Worm (Caenorhabditis elegans) whole organism, mixed stage, embryonic: ENCODE measurements around the gene M02B1.3.

Experiments
- M03D4.4 ChIP-seq: sonication (generic microtip); optimal IDR thresholded peaks from 2 replicates; lab custom pipeline; 2017; ENCODE audit warnings: mild to moderate bottlenecking, missing genetic modification characterization, missing compliant biosample characterization
- bed-3 ChIP-seq: fragments of 200-800 bp; sonication (Bioruptor generic); optimal IDR thresholded peaks from 3 replicates; lab custom pipeline; 2018; ENCODE audit warnings: mild to moderate bottlenecking, missing genetic modification characterization, moderate library complexity, missing compliant biosample characterization
- blmp-1 ChIP-seq: fragments of 150-350 bp; optimal IDR thresholded peaks from 2 replicates; lab custom pipeline; 2014; ENCODE audit warnings: missing biosample characterization, missing genetic modification characterization
- ces-1 ChIP-seq: fragments of 150-350 bp; optimal IDR thresholded peaks from 2 replicates; lab custom pipeline; 2014; ENCODE audit warnings: missing biosample characterization, missing genetic modification reagents, missing genetic modification characterization
- cnd-1 ChIP-seq: fragments of 200-800 bp; sonication (Bioruptor generic); optimal IDR thresholded peaks from 2 replicates; lab custom pipeline; 2018; ENCODE audit warnings: mild to moderate bottlenecking, missing genetic modification characterization, missing compliant biosample characterization
- drap-1 ChIP-seq: fragments of 200-800 bp; sonication (Bioruptor generic); optimal IDR thresholded peaks from 3 replicates; lab custom pipeline; 2018; ENCODE audit warnings: mild to moderate bottlenecking, missing genetic modification characterization, missing compliant biosample characterization
- elt-1 ChIP-seq: sonication (generic microtip); optimal IDR thresholded peaks from 2 replicates; lab custom pipeline; 2017; ENCODE audit warnings: missing genetic modification characterization, mild to moderate bottlenecking, missing compliant biosample characterization, antibody characterized with exemption, moderate library complexity, borderline replicate concordance; ENCODE audit not compliant: insufficient read depth
- ham-2 ChIP-seq: fragments of 200-800 bp; sonication (Bioruptor generic); optimal IDR thresholded peaks from 2 replicates; lab custom pipeline; 2018; ENCODE audit warnings: mild to moderate bottlenecking, missing genetic modification characterization, missing compliant biosample characterization
- hlh-1 ChIP-seq: fragments of 150-350 bp; optimal IDR thresholded peaks from 2 replicates; lab custom pipeline; 2014; ENCODE audit warnings: missing biosample characterization, missing genetic modification reagents, missing genetic modification characterization
- lin-32 ChIP-seq: fragments of 200-800 bp; sonication (Bioruptor generic); optimal IDR thresholded peaks from 2 replicates; lab custom pipeline; 2018; ENCODE audit warnings: mild to moderate bottlenecking, missing genetic modification characterization, missing compliant biosample characterization
- lsy-2 ChIP-seq: fragments of 150-350 bp; optimal IDR thresholded peaks from 2 replicates; lab custom pipeline; 2014; ENCODE audit warnings: missing biosample characterization, missing genetic modification characterization
- mep-1 ChIP-seq: fragments of 150-350 bp; optimal IDR thresholded peaks from 2 replicates; lab custom pipeline; 2017; ENCODE audit warnings: missing biosample characterization, missing genetic modification reagents, missing genetic modification characterization, inconsistent platforms
- mls-2 ChIP-seq: sonication (generic microtip); optimal IDR thresholded peaks from 2 replicates; lab custom pipeline; 2016; ENCODE audit warnings: mild to moderate bottlenecking, missing genetic modification characterization, moderate library complexity, missing compliant biosample characterization
- nhr-12 ChIP-seq: fragments of 150-350 bp; optimal IDR thresholded peaks from 2 replicates; lab custom pipeline; 2014; ENCODE audit warnings: missing biosample characterization, missing genetic modification characterization
- nhr-2 ChIP-seq: fragments of 150-350 bp; optimal IDR thresholded peaks from 2 replicates; lab custom pipeline; 2014; ENCODE audit warnings: missing biosample characterization, missing genetic modification characterization
- nhr-237 ChIP-seq: fragments of 150-350 bp; optimal IDR thresholded peaks from 2 replicates; lab custom pipeline; 2014; ENCODE audit warnings: missing biosample characterization, missing genetic modification characterization
- nhr-76 ChIP-seq: sonication (generic microtip); optimal IDR thresholded peaks from 2 replicates; lab custom pipeline; 2017; ENCODE audit warnings: missing biosample characterization, missing genetic modification characterization
- pha-4 ChIP-seq: fragments of 150-350 bp; optimal IDR thresholded peaks from 2 replicates; lab custom pipeline; 2018; ENCODE audit warnings: missing biosample characterization, missing genetic modification reagents, missing genetic modification characterization
- snpc-4 ChIP-seq: fragments of 150-350 bp; optimal IDR thresholded peaks from 2 replicates; lab custom pipeline; 2014; ENCODE audit warnings: missing biosample characterization, missing genetic modification characterization
- sptf-1 ChIP-seq: sonication (generic microtip); optimal IDR thresholded peaks from 2 replicates; lab custom pipeline; 2017; ENCODE audit warnings: mild to moderate bottlenecking, missing genetic modification characterization, moderate library complexity, missing compliant biosample characterization
- tbx-8 ChIP-seq: fragments of 200-800 bp; sonication (Bioruptor generic); optimal IDR thresholded peaks from 2 replicates; lab custom pipeline; 2018; ENCODE audit warnings: mild to moderate bottlenecking, missing genetic modification characterization, moderate library complexity, missing compliant biosample characterization
- unc-120 ChIP-seq: sonication (generic microtip); optimal IDR thresholded peaks from 2 replicates; lab custom pipeline; 2017; ENCODE audit warnings: missing genetic modification characterization, missing compliant biosample characterization; ENCODE audit not compliant: poor library complexity, severe bottlenecking
- unc-39 ChIP-seq: fragments of 150-350 bp; optimal IDR thresholded peaks from 2 replicates; lab custom pipeline; 2014; ENCODE audit warnings: missing biosample characterization, missing genetic modification characterization
- unc-62 ChIP-seq: fragments of 150-350 bp; optimal IDR thresholded peaks from 2 replicates; lab custom pipeline; 2014; ENCODE audit warnings: missing biosample characterization, missing genetic modification reagents, missing genetic modification characterization
- zip-8 ChIP-seq: fragments of 150-350 bp; optimal IDR thresholded peaks from 2 replicates; lab custom pipeline; 2014; ENCODE audit warnings: missing biosample characterization, missing genetic modification characterization
- ztf-11 ChIP-seq: fragments of 150-350 bp; optimal IDR thresholded peaks from 2 replicates; lab custom pipeline; 2014; ENCODE audit warnings: missing biosample characterization, missing genetic modification characterization

Gene M02B1.3

DNA sequence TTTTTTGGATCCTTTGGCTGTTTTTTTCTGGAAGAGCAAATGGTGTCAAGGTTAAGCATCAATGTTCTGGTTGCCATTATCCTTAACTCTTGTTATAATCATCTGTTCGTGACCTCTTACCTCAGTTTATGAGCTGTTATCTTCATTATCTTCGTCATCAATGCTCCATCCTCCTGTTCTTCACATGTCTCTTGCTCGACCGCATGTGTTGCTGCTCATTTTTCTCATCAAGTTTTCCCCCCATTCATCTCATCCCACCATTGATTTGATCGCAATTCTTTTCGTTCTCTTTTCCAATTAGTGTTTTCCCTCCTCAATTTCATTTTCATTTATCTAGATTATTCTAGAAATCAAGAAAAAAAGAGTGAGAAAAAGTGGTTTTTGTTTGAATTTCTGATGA lies 18.8 kb upstream of the M02B1.3 start:
- TF ChIP-seq mep-1 (tag; lab: Kevin White, UChicago) (no peak), ces-1 (GFP tag; lab: Kevin White, UChicago) (no peak), unc-62 (GFP tag; lab: Kevin White, UChicago) (no peak), ztf-11 (tag; lab: Kevin White, UChicago) (no peak), cnd-1 (tag; lab: Kevin White, UChicago) (no peak), pha-4 (no peak), mls-2 (tag; lab: Kevin White, UChicago) (no peak), zip-8 (tag; lab: Kevin White, UChicago) (no peak), nhr-76 (no peak), elt-1 (tag; lab: Kevin White, UChicago) (no peak), ham-2 (GFP tag; lab: Kevin White, UChicago) (no peak)

DNA sequence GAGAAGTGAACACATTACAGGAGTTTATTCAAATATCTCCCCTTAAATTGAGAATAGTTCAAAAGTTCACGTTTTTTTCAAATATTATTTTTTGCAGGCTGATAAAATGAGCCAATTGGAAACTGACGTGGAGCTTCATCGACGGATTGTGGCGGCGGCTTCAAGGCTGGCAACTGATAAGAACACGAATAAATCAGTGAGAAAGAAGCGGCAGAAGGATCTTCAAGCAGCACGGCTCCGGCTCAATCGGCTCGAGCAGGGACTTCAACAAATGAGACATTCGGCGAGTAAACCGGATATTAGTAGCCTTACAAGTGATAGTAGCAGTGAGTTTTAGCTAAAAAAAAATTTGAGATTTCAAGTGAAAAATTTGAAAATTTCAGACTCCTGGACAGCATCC lies 11.0 kb upstream of the M02B1.3 start, which contains the start of gene M02B1.4:
Gene M02B1.4 (minus strand): TSS at position 9 of the 400 bp plus-strand sequence.
- no peak for TF ChIP-seq ham-2 (GFP tag; lab: Kevin White, UChicago)
- no peak for TF ChIP-seq drap-1 (GFP tag; lab: Kevin White, UChicago)
- TF ChIP-seq nhr-237, result no peak
- TF ChIP-seq mls-2 (tag; lab: Kevin White, UChicago), result no peak
- no peak for TF ChIP-seq zip-8 (tag; lab: Kevin White, UChicago)
- no peak for TF ChIP-seq ztf-11 (tag; lab: Kevin White, UChicago)
- TF ChIP-seq M03D4.4 (tag; lab: Kevin White, UChicago), result no peak
- no peak for TF ChIP-seq pha-4

- TF ChIP-seq mep-1 (tag; lab: Kevin White, UChicago), result no peak
- TF ChIP-seq unc-120, result no peak
- TF ChIP-seq unc-39 (tag; lab: Kevin White, UChicago), result no peak
- no peak for TF ChIP-seq mls-2 (tag; lab: Kevin White, UChicago)
- peak; percentile 21 for TF ChIP-seq ces-1 (GFP tag; lab: Kevin White, UChicago)
- TF ChIP-seq hlh-1, result peak; percentile 56
- no peak for TF ChIP-seq tbx-8
- no peak for TF ChIP-seq nhr-12 (tag; lab: Kevin White, UChicago)
- no peak for TF ChIP-seq nhr-237
- no peak for TF ChIP-seq M03D4.4 (tag; lab: Kevin White, UChicago)
- no peak for TF ChIP-seq lsy-2
- TF ChIP-seq bed-3 (GFP tag; lab: Kevin White, UChicago), result no peak
- no peak for TF ChIP-seq blmp-1 (tag; lab: Kevin White, UChicago)
- no peak for TF ChIP-seq cnd-1 (tag; lab: Kevin White, UChicago)
- TF ChIP-seq snpc-4 (tag; lab: Kevin White, UChicago), result no peak
- no peak for TF ChIP-seq ham-2 (GFP tag; lab: Kevin White, UChicago)
- no peak for TF ChIP-seq nhr-2 (tag; lab: Kevin White, UChicago)
Observed at ce11 chrIV:12830829-12831392, 5.4 kb upstream of the M02B1.3 start.

DNA sequence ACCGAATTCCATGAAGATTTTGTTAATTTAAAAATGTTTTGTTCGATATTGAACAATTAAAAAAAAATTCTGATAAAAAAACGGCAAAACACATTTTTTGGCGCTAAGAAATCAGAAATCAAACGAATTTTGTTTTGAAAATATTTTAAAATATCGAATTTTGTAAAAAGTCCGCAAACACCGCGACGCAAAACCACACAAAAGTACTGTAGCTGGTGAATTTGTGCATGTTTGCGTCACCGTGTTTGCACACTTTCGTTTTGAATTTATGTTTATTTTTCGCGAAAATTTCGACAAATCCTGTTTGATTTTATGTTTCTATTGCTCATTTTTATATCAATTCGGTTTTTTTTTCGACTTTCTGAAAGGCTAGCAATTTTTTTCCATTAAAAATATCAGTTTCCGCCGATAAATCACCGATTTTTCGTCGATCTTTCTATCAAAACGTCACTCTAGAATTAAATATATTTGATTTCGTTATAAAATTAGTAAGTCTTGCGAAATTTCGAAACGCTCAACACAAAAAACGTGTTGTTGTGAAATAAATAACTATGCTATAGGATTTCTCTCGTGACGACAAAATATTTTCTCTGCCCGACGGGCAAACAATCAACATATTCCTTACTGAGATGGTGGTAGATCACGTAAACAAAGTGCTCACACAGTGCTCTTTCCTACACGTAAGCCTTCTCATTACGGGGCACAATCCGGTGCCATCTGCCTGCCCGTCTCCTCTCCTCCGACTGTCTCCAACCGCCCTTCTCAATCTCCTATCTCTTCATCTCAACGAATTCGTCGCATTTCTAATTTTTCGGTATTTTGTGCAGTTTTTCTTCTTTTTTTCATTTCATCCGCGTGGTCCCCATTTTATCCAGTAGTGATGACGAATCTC lies 4.5 kb upstream of the M02B1.3 start:
- peak; percentile 85 for TF ChIP-seq lsy-2
- TF ChIP-seq sptf-1 (tag; lab: Kevin White, UChicago), result no peak
- TF ChIP-seq, all 35 proteins: peak for 1

- peak; percentile 92 for TF ChIP-seq hlh-1
- no peak for TF ChIP-seq snpc-4 (tag; lab: Kevin White, UChicago)
- no peak for TF ChIP-seq zip-8 (tag; lab: Kevin White, UChicago)
- TF ChIP-seq bed-3 (GFP tag; lab: Kevin White, UChicago), result no peak
- no peak for TF ChIP-seq lin-32 (GFP tag; lab: Kevin White, UChicago)
- TF ChIP-seq, all 35 proteins: peak for 1
Observed at ce11 chrIV:12833698-12834416, 2.5 kb upstream of the M02B1.3 start.
